Worm (Caenorhabditis elegans) whole organism, early embryonic: ENCODE results near the gene rskd-1.

Experiments used
- B0310.2 ChIP-seq: sonication (generic microtip); optimal IDR thresholded peaks from 2 replicates; lab custom pipeline; 2016; ENCODE audit warnings: mild to moderate bottlenecking, missing genetic modification characterization, missing compliant biosample characterization
- F13C5.2 ChIP-seq: sonication (generic microtip); optimal IDR thresholded peaks from 2 replicates; lab custom pipeline; 2017; ENCODE audit warnings: mild to moderate bottlenecking, missing genetic modification characterization, inconsistent platforms, missing compliant biosample characterization
- aly-1 ChIP-seq: sonication (generic microtip); optimal IDR thresholded peaks from 2 replicates; lab custom pipeline; 2016; ENCODE audit warnings: missing genetic modification characterization, missing compliant biosample characterization
- ama-1 ChIP-seq: fragments of 150-350 bp; optimal IDR thresholded peaks from 2 replicates; lab custom pipeline; 2014
- ceh-13 ChIP-seq: fragments of 200-800 bp; sonication (Bioruptor generic); optimal IDR thresholded peaks from 2 replicates; lab custom pipeline; 2018; ENCODE audit warnings: mild to moderate bottlenecking, missing genetic modification characterization, missing compliant biosample characterization
- ceh-36 ChIP-seq: sonication (generic microtip); optimal IDR thresholded peaks from 2 replicates; lab custom pipeline; 2016; ENCODE audit warnings: missing genetic modification characterization, inconsistent platforms, missing compliant biosample characterization
- ets-7 ChIP-seq: sonication (generic microtip); optimal IDR thresholded peaks from 2 replicates; lab custom pipeline; 2016; ENCODE audit warnings: missing genotype, missing genetic modification characterization, missing compliant biosample characterization
- flt-1 ChIP-seq: fragments of 200-800 bp; sonication (Bioruptor generic); IDR thresholded peaks from 2 replicates; pipeline ENCODE4 v1.3.6; 2022; ENCODE audit warnings: missing genetic modification characterization, missing compliant biosample characterization
- hmbx-1 ChIP-seq: sonication (generic microtip); optimal IDR thresholded peaks from 2 replicates; lab custom pipeline; 2016; ENCODE audit warnings: mild to moderate bottlenecking, missing genetic modification characterization, missing compliant biosample characterization
- hmg-4 ChIP-seq: fragments of 200-800 bp; sonication (Bioruptor generic); optimal IDR thresholded peaks from 2 replicates; lab custom pipeline; 2018; ENCODE audit warnings: mild to moderate bottlenecking, missing genetic modification characterization, missing compliant biosample characterization
- hnd-1 ChIP-seq: sonication (generic microtip); optimal IDR thresholded peaks from 2 replicates; lab custom pipeline; 2016; ENCODE audit warnings: missing genetic modification characterization, missing compliant biosample characterization
- pes-1 ChIP-seq: fragments of 200-800 bp; sonication (Bioruptor generic); IDR thresholded peaks from 2 replicates; pipeline ENCODE4 v1.3.6; 2022; ENCODE audit warnings: missing genetic modification reagents, missing genetic modification characterization, missing compliant biosample characterization
- scrt-1 ChIP-seq: fragments of 200-800 bp; sonication (Bioruptor generic); IDR thresholded peaks from 2 replicates; pipeline ENCODE4 v1.3.6; 2022; ENCODE audit warnings: missing genetic modification characterization, missing compliant biosample characterization
- sea-1 ChIP-seq: fragments of 200-800 bp; sonication (Bioruptor generic); conservative IDR thresholded peaks from 2 replicates; pipeline ENCODE4 v1.3.6; 2022; ENCODE audit warnings: missing genetic modification characterization, missing compliant biosample characterization
- tbx-11 ChIP-seq: fragments of 200-800 bp; sonication (Bioruptor generic); IDR thresholded peaks from 2 replicates; pipeline ENCODE4 v1.3.6; 2022; ENCODE audit warnings: missing genetic modification characterization, missing compliant biosample characterization
- tbx-37 ChIP-seq: fragments of 200-800 bp; sonication (Bioruptor generic); conservative IDR thresholded peaks from 2 replicates; pipeline ENCODE4 v1.3.6; 2022; ENCODE audit warnings: missing genetic modification reagents, missing genetic modification characterization, missing compliant biosample characterization
- tra-4 ChIP-seq: sonication (generic microtip); optimal IDR thresholded peaks from 2 replicates; lab custom pipeline; 2017; ENCODE audit warnings: missing genetic modification characterization, missing compliant biosample characterization

The rskd-1 gene

ce11 chrV:12245777-12246452, 42.5 kb downstream of the rskd-1 start:
- TF ChIP-seq sea-1 (no peak), hnd-1 (tag; lab: Kevin White, UChicago) (no peak), hmg-4 (GFP tag; lab: Kevin White, UChicago) (no peak), ceh-13 (no peak), flt-1 (GFP tag; lab: Robert Waterston, UW) (no peak), tbx-37 (GFP tag; lab: Robert Waterston, UW) (no peak), tbx-11 (no peak), hmbx-1 (tag; lab: Kevin White, UChicago) (no peak)

- no peak for TF ChIP-seq B0310.2
- TF ChIP-seq scrt-1: no peak
- no peak for TF ChIP-seq ets-7 (tag; lab: Kevin White, UChicago)
Observed at ce11 chrV:12244980-12245742, 43.3 kb downstream of the rskd-1 start, which contains the start of the genes T04H1.13, slfl-5 and rad-50. T04H1.13 (minus strand) TSS chrV:12245030. slfl-5 (minus strand) TSS chrV:12245044. rad-50 (plus strand) TSS chrV:12245646.

ce11 chrV:12241126-12241525, 47.3 kb downstream of the rskd-1 start, which contains the start of gene ttr-22:
ttr-22 (plus strand) TSS chrV:12241426.
- TF ChIP-seq tbx-11 (no peak), ceh-13 (no peak), scrt-1 (no peak), pes-1 (GFP tag; lab: Robert Waterston, UW) (no peak), hmbx-1 (tag; lab: Kevin White, UChicago) (no peak), tra-4 (tag; lab: Kevin White, UChicago) (no peak), ets-7 (tag; lab: Kevin White, UChicago) (no peak), F13C5.2 (tag; lab: Kevin White, UChicago) (no peak), aly-1 (tag; lab: Kevin White, UChicago) (no peak), hnd-1 (tag; lab: Kevin White, UChicago) (no peak), B0310.2 (no peak), ama-1 (no peak), sea-1 (no peak), hmg-4 (GFP tag; lab: Kevin White, UChicago) (no peak)

ce11 chrV:12235502-12235901, 52.9 kb downstream of the rskd-1 start:
- TF ChIP-seq F13C5.2 (tag; lab: Kevin White, UChicago) (no peak), ceh-13 (no peak), sea-1 (no peak), aly-1 (tag; lab: Kevin White, UChicago) (no peak), ama-1 (no peak), scrt-1 (no peak), tra-4 (tag; lab: Kevin White, UChicago) (no peak), tbx-37 (GFP tag; lab: Robert Waterston, UW) (no peak), ceh-36 (tag; lab: Kevin White, UChicago) (no peak), B0310.2 (no peak), ets-7 (tag; lab: Kevin White, UChicago) (no peak), tbx-11 (no peak)

- no peak for TF ChIP-seq scrt-1
- no peak for TF ChIP-seq tbx-11
- no peak for TF ChIP-seq hmg-4 (GFP tag; lab: Kevin White, UChicago)
- no peak for TF ChIP-seq sea-1
- no peak for TF ChIP-seq hmbx-1 (tag; lab: Kevin White, UChicago)
- TF ChIP-seq tra-4 (tag; lab: Kevin White, UChicago): no peak
- no peak for TF ChIP-seq ets-7 (tag; lab: Kevin White, UChicago)
- no peak for TF ChIP-seq ceh-13
- TF ChIP-seq flt-1 (GFP tag; lab: Robert Waterston, UW): no peak
- no peak for TF ChIP-seq aly-1 (tag; lab: Kevin White, UChicago)
- TF ChIP-seq ama-1: no peak
- TF ChIP-seq hnd-1 (tag; lab: Kevin White, UChicago): no peak
Observed at ce11 chrV:12234293-12235004, 54.0 kb downstream of the rskd-1 start, which contains the start of gene myo-3. myo-3 (minus strand) TSS chrV:12234343.
